Worm (Caenorhabditis elegans): ENCODE data around the gene ubc-17.

Gene ubc-17

DNA sequence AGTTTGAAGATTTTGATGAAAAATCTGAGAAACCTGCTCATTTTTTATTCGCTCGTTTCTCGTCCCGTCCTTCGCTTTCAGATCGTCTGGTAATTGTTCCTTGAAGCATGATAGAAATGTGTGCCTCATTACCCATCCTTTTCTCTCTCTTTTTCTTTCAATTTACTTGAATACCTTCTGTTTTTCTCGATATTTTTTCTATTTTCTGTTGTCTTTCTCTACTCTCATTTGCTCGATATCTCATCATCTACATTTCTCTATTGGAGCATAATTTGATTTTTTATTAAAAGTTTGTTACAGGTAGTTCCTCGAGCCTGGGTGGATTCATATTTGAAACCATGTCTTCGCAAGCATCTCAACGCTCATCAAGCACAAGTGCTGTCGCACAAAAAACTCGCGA, at the start of gene ubc-17:
ubc-17 (plus strand) TSS at position 301 of the 400 bp plus-strand sequence.
- TF ChIP-seq tbx-11 (GFP tag; IDR thresholded peaks at IDR 0.05) (no peak), ama-1 (optimal IDR thresholded peaks at IDR 0.05) (no peak), hnd-1 (tag; optimal IDR thresholded peaks at IDR 0.05) (no peak), ceh-36 (tag; optimal IDR thresholded peaks at IDR 0.05) (no peak), aly-1 (tag; optimal IDR thresholded peaks at IDR 0.05) (no peak), tbx-37 (GFP tag; conservative IDR thresholded peaks at IDR 0.05) (no peak), hmg-4 (GFP tag; optimal IDR thresholded peaks at IDR 0.05) (no peak), ets-7 (tag; optimal IDR thresholded peaks at IDR 0.05) (no peak)

DNA sequence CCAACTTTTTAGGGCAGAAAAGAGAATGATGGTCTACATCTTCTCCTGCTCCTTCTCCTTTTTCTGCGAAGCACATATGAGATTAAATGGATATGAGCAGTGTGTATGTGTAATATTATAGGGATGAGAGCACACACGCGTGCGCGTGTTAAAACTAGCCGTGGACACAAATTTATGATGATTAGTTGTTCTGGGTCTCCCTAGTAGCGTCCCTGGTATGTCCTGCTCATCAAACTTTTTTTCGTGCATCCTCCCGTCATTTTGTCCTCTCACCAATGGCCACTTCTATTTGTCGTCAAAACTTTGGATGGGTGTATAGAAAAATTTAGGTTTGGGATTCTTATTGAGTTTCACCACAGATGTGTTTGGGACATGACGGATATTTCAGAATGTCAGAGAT, 48.5 kb upstream of the ubc-17 start:
- TF ChIP-seq B0310.2 (tag; optimal IDR thresholded peaks at IDR 0.05) = no peak
- no peak for TF ChIP-seq pes-1 (GFP tag; IDR thresholded peaks at IDR 0.05)
- no peak for TF ChIP-seq scrt-1 (GFP tag; IDR thresholded peaks at IDR 0.05)
- TF ChIP-seq ceh-36 (tag; optimal IDR thresholded peaks at IDR 0.05) = no peak
- no peak for TF ChIP-seq ama-1 (optimal IDR thresholded peaks at IDR 0.05)
- TF ChIP-seq tra-4 (tag; optimal IDR thresholded peaks at IDR 0.05) = no peak
- no peak for TF ChIP-seq aly-1 (tag; optimal IDR thresholded peaks at IDR 0.05)
- TF ChIP-seq hmbx-1 (tag; optimal IDR thresholded peaks at IDR 0.05) = no peak
- TF ChIP-seq hnd-1 (tag; optimal IDR thresholded peaks at IDR 0.05) = no peak
- no peak for TF ChIP-seq ceh-13 (GFP tag; optimal IDR thresholded peaks at IDR 0.05)
- TF ChIP-seq flt-1 (GFP tag; IDR thresholded peaks at IDR 0.05) = no peak
- TF ChIP-seq tbx-37 (GFP tag; conservative IDR thresholded peaks at IDR 0.05) = no peak

DNA sequence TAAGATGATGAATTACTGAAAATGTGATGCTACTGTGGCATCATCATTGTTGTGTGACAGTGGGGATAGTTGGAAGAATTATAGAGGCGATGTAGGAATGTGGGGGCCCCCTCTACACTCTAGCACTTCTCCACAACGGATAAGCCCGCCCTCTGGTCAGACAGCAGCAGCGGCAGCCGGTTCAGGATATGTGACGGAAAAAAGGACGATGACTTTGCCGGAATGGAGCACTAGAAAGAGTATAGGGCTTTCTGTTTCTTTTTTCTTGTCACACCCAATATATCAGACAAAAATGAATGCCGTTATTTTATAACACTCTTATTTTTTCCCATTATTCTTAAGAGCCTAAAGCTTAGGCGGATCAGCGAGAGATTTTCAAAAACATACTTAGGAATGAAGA, 44.9 kb upstream of the ubc-17 start, which contains the start of gene tyra-2:
tyra-2 (minus strand) TSS at position 101 of the 400 bp plus-strand sequence.
- TF ChIP-seq ets-7 (tag; optimal IDR thresholded peaks at IDR 0.05) (no peak), scrt-1 (GFP tag; IDR thresholded peaks at IDR 0.05) (no peak), F13C5.2 (tag; optimal IDR thresholded peaks at IDR 0.05) (no peak), tbx-37 (GFP tag; conservative IDR thresholded peaks at IDR 0.05) (no peak), aly-1 (tag; optimal IDR thresholded peaks at IDR 0.05) (no peak), flt-1 (GFP tag; IDR thresholded peaks at IDR 0.05) (no peak), hnd-1 (tag; optimal IDR thresholded peaks at IDR 0.05) (no peak), ceh-13 (GFP tag; optimal IDR thresholded peaks at IDR 0.05) (no peak), sea-1 (GFP tag; conservative IDR thresholded peaks at IDR 0.05) (no peak), hmbx-1 (tag; optimal IDR thresholded peaks at IDR 0.05) (no peak)

DNA sequence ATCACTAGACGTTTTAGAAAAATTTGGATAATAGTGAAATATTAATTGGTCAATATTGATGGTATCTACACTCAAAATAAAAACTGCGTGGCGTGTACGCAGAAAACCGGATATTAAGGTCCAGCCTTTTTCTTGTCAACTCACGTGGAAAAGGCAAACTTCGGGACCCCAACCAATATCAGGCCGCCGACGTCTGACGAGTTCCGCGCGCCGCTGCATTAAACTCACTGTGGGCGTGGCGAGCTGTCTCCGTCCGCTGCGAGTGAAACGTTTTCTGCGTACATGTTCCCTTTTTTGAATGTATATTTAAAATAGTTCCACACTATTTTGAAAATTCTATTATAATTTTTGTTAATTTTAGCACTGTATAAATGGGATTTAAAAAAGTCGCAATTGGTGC, 44.5 kb upstream of the ubc-17 start:
- no peak for TF ChIP-seq sea-1 (GFP tag; conservative IDR thresholded peaks at IDR 0.05)
- no peak for TF ChIP-seq hmbx-1 (tag; optimal IDR thresholded peaks at IDR 0.05)
- no peak for TF ChIP-seq ceh-13 (GFP tag; optimal IDR thresholded peaks at IDR 0.05)
- no peak for TF ChIP-seq flt-1 (GFP tag; IDR thresholded peaks at IDR 0.05)
- TF ChIP-seq ceh-36 (tag; optimal IDR thresholded peaks at IDR 0.05) = no peak
- TF ChIP-seq hmg-4 (GFP tag; optimal IDR thresholded peaks at IDR 0.05) = no peak
- no peak for TF ChIP-seq tbx-37 (GFP tag; conservative IDR thresholded peaks at IDR 0.05)
- no peak for TF ChIP-seq pes-1 (GFP tag; IDR thresholded peaks at IDR 0.05)
- TF ChIP-seq ets-7 (tag; optimal IDR thresholded peaks at IDR 0.05) = no peak
- no peak for TF ChIP-seq ama-1 (optimal IDR thresholded peaks at IDR 0.05)
- no peak for TF ChIP-seq tbx-11 (GFP tag; IDR thresholded peaks at IDR 0.05)
- no peak for TF ChIP-seq tra-4 (tag; optimal IDR thresholded peaks at IDR 0.05)
- no peak for TF ChIP-seq scrt-1 (GFP tag; IDR thresholded peaks at IDR 0.05)
- TF ChIP-seq B0310.2 (tag; optimal IDR thresholded peaks at IDR 0.05) = no peak
- no peak for TF ChIP-seq F13C5.2 (tag; optimal IDR thresholded peaks at IDR 0.05)
- no peak for TF ChIP-seq hnd-1 (tag; optimal IDR thresholded peaks at IDR 0.05)
- no peak for TF ChIP-seq aly-1 (tag; optimal IDR thresholded peaks at IDR 0.05)

DNA sequence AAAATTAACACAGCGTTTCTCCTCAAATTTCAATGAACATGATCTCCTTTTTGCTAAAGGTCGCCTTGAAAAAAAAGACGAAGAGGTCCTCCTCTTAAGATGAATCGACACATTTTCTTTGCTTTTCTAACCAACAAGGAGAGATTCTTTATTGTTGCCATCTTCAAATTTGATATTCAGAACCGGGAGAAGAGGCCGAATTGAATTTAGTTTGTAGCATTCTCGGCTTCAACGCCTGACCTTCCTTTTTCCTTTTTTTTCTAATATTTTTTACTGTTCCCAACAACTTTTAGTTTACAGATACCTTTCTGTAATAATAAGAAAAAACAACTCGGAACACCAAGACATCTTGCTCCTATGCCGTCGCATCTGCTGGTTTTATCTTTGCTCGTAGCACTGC, 30.7 kb upstream of the ubc-17 start, which contains the start of gene cah-5:
cah-5 (plus strand) TSS at position 301 of the 400 bp plus-strand sequence.
- TF ChIP-seq tbx-11 (GFP tag; IDR thresholded peaks at IDR 0.05) = no peak
- no peak for TF ChIP-seq ceh-13 (GFP tag; optimal IDR thresholded peaks at IDR 0.05)
- no peak for TF ChIP-seq ceh-36 (tag; optimal IDR thresholded peaks at IDR 0.05)

DNA sequence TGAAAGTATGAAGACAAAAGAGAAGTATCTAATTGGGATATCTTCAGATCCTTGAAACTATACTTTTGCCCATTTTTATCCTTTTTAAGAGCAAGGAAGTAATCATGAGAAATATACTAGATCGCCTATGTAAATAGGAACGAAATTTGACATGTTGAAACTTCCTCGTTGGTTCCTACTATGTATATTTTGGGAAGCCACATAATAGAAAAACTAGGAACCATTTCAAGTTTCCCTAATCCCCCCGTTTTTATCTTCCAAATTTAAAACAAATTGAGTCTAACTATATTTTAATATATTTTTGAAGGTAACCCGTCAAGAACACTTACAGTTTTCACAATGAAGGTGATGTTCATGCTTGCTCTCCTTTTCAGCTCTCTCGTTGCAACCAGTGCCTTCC, 21.6 kb upstream of the ubc-17 start, which contains the start of gene flp-26:
flp-26 (plus strand) TSS at position 301 of the 400 bp plus-strand sequence.
- TF ChIP-seq flt-1 (GFP tag; IDR thresholded peaks at IDR 0.05) (no peak), pes-1 (GFP tag; IDR thresholded peaks at IDR 0.05) (no peak), ets-7 (tag; optimal IDR thresholded peaks at IDR 0.05) (no peak), F13C5.2 (tag; optimal IDR thresholded peaks at IDR 0.05) (no peak), ama-1 (optimal IDR thresholded peaks at IDR 0.05) (no peak)

DNA sequence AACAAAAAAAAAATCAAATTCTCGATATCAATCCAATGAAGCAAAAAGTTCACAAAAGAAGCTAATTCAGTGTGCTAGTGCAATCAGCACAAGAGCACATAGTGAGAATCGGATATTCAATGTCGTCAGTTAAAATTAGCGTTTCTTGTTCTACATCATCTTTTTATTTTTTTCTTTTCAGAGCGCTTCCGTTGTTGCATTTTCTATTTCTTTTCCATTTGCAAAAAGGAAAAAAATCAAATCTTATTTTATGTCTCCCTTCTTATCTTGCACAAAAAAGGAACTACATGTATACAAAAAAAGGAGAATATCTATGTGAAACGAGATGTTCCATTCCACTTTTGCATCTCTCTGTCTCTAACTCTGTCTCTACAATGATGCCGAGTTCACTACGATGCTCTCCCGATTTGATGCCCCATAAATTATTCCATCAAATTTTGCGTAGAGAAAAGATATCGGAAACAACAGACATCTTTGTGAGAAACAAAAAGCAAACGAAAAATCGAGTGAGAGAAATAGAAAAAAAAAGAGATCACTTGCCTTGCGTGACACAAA, 16.6 kb upstream of the ubc-17 start:
- TF ChIP-seq B0310.2 (tag; optimal IDR thresholded peaks at IDR 0.05) = no peak
- TF ChIP-seq hnd-1 (tag; optimal IDR thresholded peaks at IDR 0.05) = no peak
- TF ChIP-seq hmg-4 (GFP tag; optimal IDR thresholded peaks at IDR 0.05) = no peak
- TF ChIP-seq flt-1 (GFP tag; IDR thresholded peaks at IDR 0.05) = no peak
- TF ChIP-seq sea-1 (GFP tag; conservative IDR thresholded peaks at IDR 0.05) = no peak
- no peak for TF ChIP-seq aly-1 (tag; optimal IDR thresholded peaks at IDR 0.05)
- TF ChIP-seq tbx-11 (GFP tag; IDR thresholded peaks at IDR 0.05) = no peak
- no peak for TF ChIP-seq ama-1 (optimal IDR thresholded peaks at IDR 0.05)
- no peak for TF ChIP-seq tra-4 (tag; optimal IDR thresholded peaks at IDR 0.05)
- no peak for TF ChIP-seq tbx-37 (GFP tag; conservative IDR thresholded peaks at IDR 0.05)
- no peak for TF ChIP-seq pes-1 (GFP tag; IDR thresholded peaks at IDR 0.05)
- TF ChIP-seq ceh-13 (GFP tag; optimal IDR thresholded peaks at IDR 0.05) = no peak

DNA sequence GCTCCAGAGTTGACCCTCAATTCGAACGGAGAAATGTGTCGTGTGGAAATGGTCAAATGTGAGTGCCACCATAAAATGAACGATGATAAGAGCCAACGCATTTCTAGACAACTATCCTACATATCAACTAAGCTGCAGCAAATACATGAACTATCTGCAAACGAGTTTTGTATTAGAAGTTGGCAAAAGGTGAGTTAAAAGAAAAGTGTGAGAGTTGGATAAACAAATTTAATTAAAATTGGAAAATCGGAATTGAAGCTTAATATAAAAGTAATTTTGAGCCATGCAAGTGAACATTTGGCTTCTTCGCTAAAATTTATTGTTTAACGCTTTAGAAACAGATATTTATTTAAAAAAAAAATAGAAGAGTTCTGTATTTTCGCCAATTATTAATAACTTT, 14.5 kb upstream of the ubc-17 start, which contains the start of gene cest-19:
cest-19 (minus strand) TSS at position 101 of the 400 bp plus-strand sequence.
- no peak for TF ChIP-seq tbx-37 (GFP tag; conservative IDR thresholded peaks at IDR 0.05)
- no peak for TF ChIP-seq F13C5.2 (tag; optimal IDR thresholded peaks at IDR 0.05)
- TF ChIP-seq ceh-13 (GFP tag; optimal IDR thresholded peaks at IDR 0.05) = no peak
- TF ChIP-seq tbx-11 (GFP tag; IDR thresholded peaks at IDR 0.05) = no peak
- TF ChIP-seq sea-1 (GFP tag; conservative IDR thresholded peaks at IDR 0.05) = no peak
- TF ChIP-seq ets-7 (tag; optimal IDR thresholded peaks at IDR 0.05) = no peak
- TF ChIP-seq ama-1 (optimal IDR thresholded peaks at IDR 0.05) = no peak
- no peak for TF ChIP-seq scrt-1 (GFP tag; IDR thresholded peaks at IDR 0.05)
- TF ChIP-seq flt-1 (GFP tag; IDR thresholded peaks at IDR 0.05) = no peak
- no peak for TF ChIP-seq hmg-4 (GFP tag; optimal IDR thresholded peaks at IDR 0.05)
- no peak for TF ChIP-seq pes-1 (GFP tag; IDR thresholded peaks at IDR 0.05)
- TF ChIP-seq ceh-36 (tag; optimal IDR thresholded peaks at IDR 0.05) = no peak
- no peak for TF ChIP-seq tra-4 (tag; optimal IDR thresholded peaks at IDR 0.05)
- TF ChIP-seq hnd-1 (tag; optimal IDR thresholded peaks at IDR 0.05) = no peak
- TF ChIP-seq hmbx-1 (tag; optimal IDR thresholded peaks at IDR 0.05) = no peak
- TF ChIP-seq B0310.2 (tag; optimal IDR thresholded peaks at IDR 0.05) = no peak
- no peak for TF ChIP-seq aly-1 (tag; optimal IDR thresholded peaks at IDR 0.05)

All from whole organism, early embryonic.